Worm (Caenorhabditis elegans): ENCODE measurements around the gene adt-3.

The adt-3 gene

ce11 chrX:3920747-3921146 lies 10.7 kb upstream of the adt-3 start:
- no peak for TF ChIP-seq W03F9.2 (tag; optimal IDR thresholded peaks at IDR 0.05)
- TF ChIP-seq dao-5 (tag; optimal IDR thresholded peaks at IDR 0.05): no peak
- no peak for TF ChIP-seq him-1 (tag; optimal IDR thresholded peaks at IDR 0.05)

- TF ChIP-seq W03F9.2 (tag; optimal IDR thresholded peaks at IDR 0.05) (no peak), dao-5 (tag; optimal IDR thresholded peaks at IDR 0.05) (no peak), him-1 (tag; optimal IDR thresholded peaks at IDR 0.05) (no peak)
Observed at ce11 chrX:3925776-3926175, 5.7 kb upstream of the adt-3 start, which contains the start of gene T22B2.1. T22B2.1 (plus strand) TSS chrX:3926076.

ce11 chrX:3932694-3933093 lies 1.2 kb downstream of the adt-3 start:
- TF ChIP-seq W03F9.2 (tag; optimal IDR thresholded peaks at IDR 0.05) (no peak), dao-5 (tag; optimal IDR thresholded peaks at IDR 0.05) (no peak), him-1 (tag; optimal IDR thresholded peaks at IDR 0.05) (no peak)

- TF ChIP-seq dao-5 (tag; optimal IDR thresholded peaks at IDR 0.05): no peak
- no peak for TF ChIP-seq W03F9.2 (tag; optimal IDR thresholded peaks at IDR 0.05)
- TF ChIP-seq him-1 (tag; optimal IDR thresholded peaks at IDR 0.05): no peak
Observed at ce11 chrX:3937483-3937882, 6.0 kb downstream of the adt-3 start.

- TF ChIP-seq W03F9.2 (tag; optimal IDR thresholded peaks at IDR 0.05) (no peak), him-1 (tag; optimal IDR thresholded peaks at IDR 0.05) (no peak), dao-5 (tag; optimal IDR thresholded peaks at IDR 0.05) (no peak)
Observed at ce11 chrX:3937884-3938283, 6.4 kb downstream of the adt-3 start.

ce11 chrX:3938950-3939349 lies 7.5 kb downstream of the adt-3 start, which contains the start of gene T19D2.3:
T19D2.3 (plus strand) TSS chrX:3939250.
- TF ChIP-seq him-1 (tag; optimal IDR thresholded peaks at IDR 0.05) (no peak), dao-5 (tag; optimal IDR thresholded peaks at IDR 0.05) (no peak), W03F9.2 (tag; optimal IDR thresholded peaks at IDR 0.05) (no peak)

- TF ChIP-seq W03F9.2 (tag; optimal IDR thresholded peaks at IDR 0.05): no peak
Observed at ce11 chrX:3942267-3942666, 10.8 kb downstream of the adt-3 start, which contains the start of gene T19D2.13. T19D2.13 (minus strand) TSS chrX:3942367.

ce11 chrX:3943213-3943612 lies 11.8 kb downstream of the adt-3 start, which contains the start of gene ptp-4A2:
ptp-4A2 (minus strand) TSS chrX:3943313.
- TF ChIP-seq dao-5 (tag; optimal IDR thresholded peaks at IDR 0.05) (no peak), W03F9.2 (tag; optimal IDR thresholded peaks at IDR 0.05) (no peak), him-1 (tag; optimal IDR thresholded peaks at IDR 0.05) (no peak)

ce11 chrX:3944073-3944472 lies 12.6 kb downstream of the adt-3 start:
- no peak for TF ChIP-seq dao-5 (tag; optimal IDR thresholded peaks at IDR 0.05)
- TF ChIP-seq W03F9.2 (tag; optimal IDR thresholded peaks at IDR 0.05): no peak
- TF ChIP-seq him-1 (tag; optimal IDR thresholded peaks at IDR 0.05): no peak

- no peak for TF ChIP-seq dao-5 (tag; optimal IDR thresholded peaks at IDR 0.05)
- TF ChIP-seq him-1 (tag; optimal IDR thresholded peaks at IDR 0.05): no peak
- TF ChIP-seq W03F9.2 (tag; optimal IDR thresholded peaks at IDR 0.05): no peak
Observed at ce11 chrX:3944961-3945587, 13.6 kb downstream of the adt-3 start.

ce11 chrX:3945681-3946080 lies 14.2 kb downstream of the adt-3 start:
- TF ChIP-seq W03F9.2 (tag; optimal IDR thresholded peaks at IDR 0.05) (no peak), dao-5 (tag; optimal IDR thresholded peaks at IDR 0.05) (no peak), him-1 (tag; optimal IDR thresholded peaks at IDR 0.05) (peak; percentile 28)

ce11 chrX:3949026-3949425 lies 17.6 kb downstream of the adt-3 start:
- TF ChIP-seq W03F9.2 (tag; optimal IDR thresholded peaks at IDR 0.05) (no peak), dao-5 (tag; optimal IDR thresholded peaks at IDR 0.05) (no peak), him-1 (tag; optimal IDR thresholded peaks at IDR 0.05) (no peak)

ce11 chrX:3949763-3950162 lies 18.3 kb downstream of the adt-3 start:
- no peak for TF ChIP-seq W03F9.2 (tag; optimal IDR thresholded peaks at IDR 0.05)
- no peak for TF ChIP-seq him-1 (tag; optimal IDR thresholded peaks at IDR 0.05)
- TF ChIP-seq dao-5 (tag; optimal IDR thresholded peaks at IDR 0.05): no peak

- no peak for TF ChIP-seq him-1 (tag; optimal IDR thresholded peaks at IDR 0.05)
- no peak for TF ChIP-seq W03F9.2 (tag; optimal IDR thresholded peaks at IDR 0.05)
- TF ChIP-seq dao-5 (tag; optimal IDR thresholded peaks at IDR 0.05): no peak
Observed at ce11 chrX:3952737-3953136, 21.3 kb downstream of the adt-3 start.

Data from whole organism, L4/young adult.